Fruit fly (Drosophila melanogaster): Measurements from ENCODE around the gene CG44836.

CG44836 gene

dm6 chr3L:16364182-16364581, 35.9 kb downstream of the CG44836 start:
- TF ChIP-seq CG11617 (GFP tag; optimal IDR thresholded peaks at IDR 0.05) (no peak), cnc (optimal IDR thresholded peaks at IDR 0.05) (no peak), tj (GFP tag; optimal IDR thresholded peaks at IDR 0.05) (no peak), bab1 (GFP tag; optimal IDR thresholded peaks at IDR 0.05) (no peak), cic (GFP tag; optimal IDR thresholded peaks at IDR 0.05) (no peak), CG1620 (GFP tag; optimal IDR thresholded peaks at IDR 0.05) (no peak), ovo (GFP tag; optimal IDR thresholded peaks at IDR 0.05) (no peak), CG12768 (GFP tag; optimal IDR thresholded peaks at IDR 0.05) (no peak), Mnt (GFP tag; optimal IDR thresholded peaks at IDR 0.05) (no peak), CG5204 (GFP tag; optimal IDR thresholded peaks at IDR 0.05) (no peak), toe (GFP tag; optimal IDR thresholded peaks at IDR 0.05) (no peak), CG7045 (GFP tag; optimal IDR thresholded peaks at IDR 0.05) (no peak), CG14711 (tag; optimal IDR thresholded peaks at IDR 0.05) (no peak), CG7101 (tag; optimal IDR thresholded peaks at IDR 0.05) (no peak), Crg-1 (GFP tag; optimal IDR thresholded peaks at IDR 0.05) (no peak), pad (GFP tag; optimal IDR thresholded peaks at IDR 0.05) (no peak), kay (GFP tag; ENCODE audit: borderline replicate concordance) (no peak), CG33017 (tag; optimal IDR thresholded peaks at IDR 0.05) (no peak), Clk (GFP tag; optimal IDR thresholded peaks at IDR 0.05) (no peak)

DNA sequence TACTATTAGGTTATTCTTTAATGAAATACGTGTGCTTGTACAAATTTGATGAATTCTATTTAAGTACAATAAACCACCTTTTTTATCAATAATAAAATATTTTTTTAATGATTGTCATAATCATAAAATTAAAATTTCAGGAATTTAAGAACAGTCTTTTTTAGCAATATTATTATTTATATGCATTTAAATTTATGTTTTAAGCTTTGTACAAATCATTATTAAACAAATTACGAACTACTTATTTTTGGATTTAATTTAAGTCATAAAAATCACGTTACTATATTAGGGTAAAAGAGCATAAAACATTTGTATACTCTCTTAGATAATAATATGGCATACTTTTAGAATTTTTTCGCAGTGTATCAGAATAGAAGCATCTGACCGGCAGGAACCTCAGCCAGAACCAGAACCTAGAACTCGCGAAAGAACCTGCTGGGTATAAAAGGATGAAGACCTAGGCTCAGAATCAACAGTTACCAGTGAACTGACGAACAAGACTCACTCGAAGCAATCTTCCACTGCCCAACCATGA, 37.9 kb downstream of the CG44836 start, which contains the start of gene Cpr72Ea:
TSS of gene Cpr72Ea (plus strand) at position 485 of the 535 bp plus-strand sequence.
- no peak for TF ChIP-seq pad (GFP tag; optimal IDR thresholded peaks at IDR 0.05)

DNA sequence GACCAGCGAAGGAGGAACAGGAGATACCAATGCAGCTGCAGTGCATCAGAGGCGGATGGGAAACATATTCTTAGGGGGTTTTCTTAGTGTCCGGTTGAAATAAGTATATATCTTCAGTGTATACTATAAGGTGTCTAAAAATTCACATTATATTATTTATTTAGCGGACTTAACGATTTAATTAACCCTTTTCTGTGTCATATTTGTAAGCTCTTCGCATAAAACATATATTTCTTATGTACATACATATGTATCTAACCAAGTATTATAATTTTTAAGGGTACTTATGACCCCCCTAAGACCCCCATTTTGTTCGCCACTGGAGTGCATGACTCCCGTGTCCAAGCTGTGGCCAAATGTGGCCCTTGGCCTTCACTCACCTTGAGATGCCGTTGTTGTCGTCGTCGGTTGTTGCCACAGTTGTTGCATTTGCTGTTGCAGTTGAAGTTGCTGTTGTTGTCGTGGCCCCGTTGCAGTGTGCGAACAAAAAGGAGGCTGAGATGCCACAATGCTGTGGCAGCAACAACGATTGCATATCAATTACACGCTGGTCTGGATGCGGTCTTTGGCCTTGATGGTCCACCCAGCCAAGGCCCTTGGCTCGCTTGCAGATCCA, 38.8 kb downstream of the CG44836 start:
- TF ChIP-seq CG7101 (tag; optimal IDR thresholded peaks at IDR 0.05) (no peak), CG5204 (GFP tag; optimal IDR thresholded peaks at IDR 0.05) (no peak), pad (GFP tag; optimal IDR thresholded peaks at IDR 0.05) (no peak), toe (GFP tag; optimal IDR thresholded peaks at IDR 0.05) (no peak), CG33017 (tag; optimal IDR thresholded peaks at IDR 0.05) (no peak), tj (GFP tag; optimal IDR thresholded peaks at IDR 0.05) (no peak), ovo (GFP tag; optimal IDR thresholded peaks at IDR 0.05) (no peak), Hr96 (GFP tag; optimal IDR thresholded peaks at IDR 0.05) (no peak), CG12768 (GFP tag; optimal IDR thresholded peaks at IDR 0.05) (no peak)

DNA sequence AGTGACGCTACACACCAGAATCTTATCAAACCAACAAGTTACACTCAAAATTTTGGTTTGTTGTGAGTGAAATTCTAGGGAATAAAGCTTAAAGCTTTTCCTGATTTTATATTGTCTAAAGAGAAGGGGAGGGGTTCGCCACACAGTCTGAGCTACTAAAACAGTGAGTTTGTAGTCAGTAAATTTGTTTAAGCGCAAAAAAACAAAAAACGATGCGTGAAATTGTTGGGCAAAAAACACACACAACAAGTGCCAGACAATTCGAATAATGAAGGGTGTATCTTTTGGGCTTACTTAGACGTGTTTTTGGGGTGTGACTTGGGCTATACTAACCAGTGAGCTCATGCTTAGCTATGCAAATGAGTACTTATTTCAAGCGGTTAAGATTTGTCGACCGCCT, 40.3 kb downstream of the CG44836 start:
- TF ChIP-seq CG11617 (GFP tag; optimal IDR thresholded peaks at IDR 0.05) (no peak), kay (GFP tag; ENCODE audit: borderline replicate concordance) (peak; percentile 92), CG12768 (GFP tag; optimal IDR thresholded peaks at IDR 0.05) (peak; percentile 39)

DNA sequence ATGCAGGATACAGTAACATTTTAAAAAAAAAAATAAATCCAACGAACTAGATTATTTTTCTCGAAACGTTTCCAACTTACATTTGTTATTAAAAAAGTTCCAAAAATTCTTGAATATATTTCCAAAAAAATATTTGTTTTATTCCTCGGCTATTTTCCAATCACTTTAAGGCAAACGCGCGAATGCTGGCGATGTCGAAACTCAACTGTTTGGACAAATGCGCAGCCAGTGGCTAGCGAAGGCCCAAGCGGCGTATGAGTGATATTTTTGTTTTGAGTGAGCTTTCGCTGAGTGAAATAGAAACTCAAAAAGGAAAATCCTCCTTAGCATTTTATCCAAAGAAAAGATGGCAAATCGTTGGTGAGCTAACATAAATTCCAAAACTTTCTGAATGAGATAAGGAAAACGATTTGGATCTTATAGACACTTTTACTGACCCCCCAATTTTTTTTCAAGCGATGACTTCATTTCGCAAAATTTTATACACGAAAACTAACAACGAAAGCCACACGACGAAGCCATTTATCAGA, 40.8 kb downstream of the CG44836 start, which contains the start of gene ringer:
TSS of gene ringer (minus strand) at position 210 of the 530 bp plus-strand sequence.
- TF ChIP-seq bab1 (GFP tag; optimal IDR thresholded peaks at IDR 0.05), result no peak
- peak; percentile 43 for TF ChIP-seq CG33017 (tag; optimal IDR thresholded peaks at IDR 0.05)

dm6 chr3L:16357860-16358259, 42.2 kb downstream of the CG44836 start:
- TF ChIP-seq toe (GFP tag; optimal IDR thresholded peaks at IDR 0.05) (no peak), kay (GFP tag; ENCODE audit: borderline replicate concordance) (no peak), CG14711 (tag; optimal IDR thresholded peaks at IDR 0.05) (no peak), ovo (GFP tag; optimal IDR thresholded peaks at IDR 0.05) (no peak), CG1620 (GFP tag; optimal IDR thresholded peaks at IDR 0.05) (no peak), Hr96 (GFP tag; optimal IDR thresholded peaks at IDR 0.05) (no peak), bab1 (GFP tag; optimal IDR thresholded peaks at IDR 0.05) (no peak), pad (GFP tag; optimal IDR thresholded peaks at IDR 0.05) (no peak), CG5204 (GFP tag; optimal IDR thresholded peaks at IDR 0.05) (no peak), CG7045 (GFP tag; optimal IDR thresholded peaks at IDR 0.05) (no peak), CG11617 (GFP tag; optimal IDR thresholded peaks at IDR 0.05) (no peak), cnc (optimal IDR thresholded peaks at IDR 0.05) (no peak), Crg-1 (GFP tag; optimal IDR thresholded peaks at IDR 0.05) (no peak), tj (GFP tag; optimal IDR thresholded peaks at IDR 0.05) (no peak), CG7101 (tag; optimal IDR thresholded peaks at IDR 0.05) (no peak), CG12768 (GFP tag; optimal IDR thresholded peaks at IDR 0.05) (no peak), cic (GFP tag; optimal IDR thresholded peaks at IDR 0.05) (no peak), Mnt (GFP tag; optimal IDR thresholded peaks at IDR 0.05) (no peak), Clk (GFP tag; optimal IDR thresholded peaks at IDR 0.05) (no peak)

DNA sequence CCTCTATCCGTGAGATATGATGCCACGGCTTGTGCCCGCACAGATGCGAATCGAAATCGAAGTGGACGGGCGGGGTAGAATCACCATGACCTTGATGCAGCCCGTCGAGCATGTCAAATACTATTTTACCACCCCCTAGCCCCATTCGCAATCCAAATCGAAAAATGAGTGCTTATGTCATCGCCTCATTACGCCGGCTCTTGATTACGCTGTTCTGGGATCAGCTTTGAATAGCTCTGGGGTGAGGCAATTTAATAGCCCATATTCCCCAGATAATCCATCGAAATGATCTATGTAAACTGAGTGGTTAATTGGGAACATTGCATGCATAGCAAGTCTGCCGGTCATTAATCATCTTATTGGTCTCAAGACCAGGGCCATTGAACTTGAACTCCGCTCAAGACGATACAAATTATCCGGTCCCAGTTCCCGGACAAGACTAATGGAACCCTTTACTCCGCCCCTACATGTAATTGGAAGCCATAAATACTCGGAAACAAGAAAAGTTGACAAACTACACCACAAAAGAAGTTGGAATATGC, 42.8 kb downstream of the CG44836 start:
- no peak for TF ChIP-seq toe (GFP tag; optimal IDR thresholded peaks at IDR 0.05)
- no peak for TF ChIP-seq cic (GFP tag; optimal IDR thresholded peaks at IDR 0.05)
- TF ChIP-seq Crg-1 (GFP tag; optimal IDR thresholded peaks at IDR 0.05), result no peak
- no peak for TF ChIP-seq kay (GFP tag; ENCODE audit: borderline replicate concordance)
- TF ChIP-seq Clk (GFP tag; optimal IDR thresholded peaks at IDR 0.05), result no peak
- TF ChIP-seq tj (GFP tag; optimal IDR thresholded peaks at IDR 0.05), result no peak
- TF ChIP-seq CG7045 (GFP tag; optimal IDR thresholded peaks at IDR 0.05), result no peak
- TF ChIP-seq CG5204 (GFP tag; optimal IDR thresholded peaks at IDR 0.05), result no peak
- TF ChIP-seq Mnt (GFP tag; optimal IDR thresholded peaks at IDR 0.05), result no peak
- TF ChIP-seq ovo (GFP tag; optimal IDR thresholded peaks at IDR 0.05), result no peak
- no peak for TF ChIP-seq CG33017 (tag; optimal IDR thresholded peaks at IDR 0.05)
- TF ChIP-seq cnc (optimal IDR thresholded peaks at IDR 0.05), result no peak
- TF ChIP-seq Hr96 (GFP tag; optimal IDR thresholded peaks at IDR 0.05), result no peak
- no peak for TF ChIP-seq CG1620 (GFP tag; optimal IDR thresholded peaks at IDR 0.05)

Measured in whole organism, adult.